Fruit fly (Drosophila melanogaster): ENCODE measurements around the gene tap.
A peak's percentile ranks its signal among the peaks of the same experiment; 100 is the strongest.

Gene tap

dm6 chr3L:17399014-17399413 lies 39.5 kb downstream of the tap start:
- TF ChIP-seq abd-A (tag; optimal IDR thresholded peaks at IDR 0.05): peak; percentile 81
- TF ChIP-seq CG17186 (GFP tag; optimal IDR thresholded peaks at IDR 0.05): no peak
- TF ChIP-seq sd (tag; optimal IDR thresholded peaks at IDR 0.05): peak; percentile 7

dm6 chr3L:17400911-17401310 lies 41.4 kb downstream of the tap start:
- TF ChIP-seq CG17612 (GFP tag; IDR thresholded peaks at IDR 0.05) (no peak), CG9817 (tag; optimal IDR thresholded peaks at IDR 0.05) (no peak), CG18011 (GFP tag; optimal IDR thresholded peaks at IDR 0.05) (no peak), Max (GFP tag; optimal IDR thresholded peaks at IDR 0.05) (no peak)

- TF ChIP-seq crol (GFP tag; IDR thresholded peaks at IDR 0.05): peak; percentile 34; the same call in 1 of the 2 replicates
- 0 out of 3 replicates have a peak, but pooled peaks have one; percentile 21 for TF ChIP-seq CG6175 (GFP tag; IDR thresholded peaks at IDR 0.05)
- TF ChIP-seq chinmo (GFP tag; IDR thresholded peaks at IDR 0.05; ENCODE audit: partially characterized antibody): 0 out of 4 replicates have a peak, but pooled peaks have one; percentile 25
- no peak for TF ChIP-seq Hr39 (optimal IDR thresholded peaks at IDR 0.05)
- TF ChIP-seq sr (GFP tag; IDR thresholded peaks at IDR 0.05): 0 out of 3 replicates have a peak, but pooled peaks have one; percentile 9
- no peak for TF ChIP-seq CG12104 (GFP tag; optimal IDR thresholded peaks at IDR 0.05)
- no peak for TF ChIP-seq sisA (GFP tag; IDR thresholded peaks at IDR 0.05)
- peak; percentile 63 for TF ChIP-seq Med (GFP tag)
- TF ChIP-seq CG11456 (GFP tag; IDR thresholded peaks at IDR 0.05): 0 out of 3 replicates have a peak, but pooled peaks have one; percentile 3
- peak; percentile 83 for TF ChIP-seq Ets65A (GFP tag)
- TF ChIP-seq her (GFP tag; optimal IDR thresholded peaks at IDR 0.05): no peak
These were observed 41.9 kb downstream of the tap start for dm6 chr3L:17401411-17401810.

dm6 chr3L:17402399-17402798 lies 42.9 kb downstream of the tap start:
- TF ChIP-seq CG8388 (GFP tag; optimal IDR thresholded peaks at IDR 0.05): peak; percentile 65
- TF ChIP-seq PHDP (tag; optimal IDR thresholded peaks at IDR 0.05): no peak
- TF ChIP-seq Rx (GFP tag; IDR thresholded peaks at IDR 0.05): no peak
- TF ChIP-seq dimm (GFP tag; IDR thresholded peaks at IDR 0.05): 0 out of 2 replicates have a peak, but pooled peaks have one; percentile 12
- no peak for TF ChIP-seq CG17912 (GFP tag; optimal IDR thresholded peaks at IDR 0.05)
- no peak for TF ChIP-seq CG16863 (GFP tag; optimal IDR thresholded peaks at IDR 0.05)
- peak; percentile 91 for TF ChIP-seq Ets65A (GFP tag)

dm6 chr3L:17403268-17403667 lies 43.8 kb downstream of the tap start:
- TF ChIP-seq CG8944 (GFP tag; optimal IDR thresholded peaks at IDR 0.05) (no peak), CG11696 (GFP tag; IDR thresholded peaks at IDR 0.05) (no peak), CG6791 (GFP tag; IDR thresholded peaks at IDR 0.05; ENCODE audit: partially characterized antibody) (0 out of 3 replicates have a peak, but pooled peaks have one; percentile 56), amos (GFP tag; IDR thresholded peaks at IDR 0.05; ENCODE audit: partially characterized antibody) (peak; percentile 43; the same call in 1 of the 2 replicates), crol (GFP tag; IDR thresholded peaks at IDR 0.05) (peak; percentile 55), HLH4C (GFP tag; IDR thresholded peaks at IDR 0.05; ENCODE audit: partially characterized antibody) (peak; percentile 33; the same call in 1 of the 3 replicates), Sry-β (GFP tag; optimal IDR thresholded peaks at IDR 0.05) (no peak), hb (GFP tag; IDR thresholded peaks at IDR 0.05; ENCODE audit: partially characterized antibody) (0 out of 3 replicates have a peak, but pooled peaks have one; percentile 48), unc-4 (GFP tag; IDR thresholded peaks at IDR 0.05; ENCODE audit: partially characterized antibody) (0 out of 2 replicates have a peak, but pooled peaks have one; percentile 35), insv (GFP tag; optimal IDR thresholded peaks at IDR 0.05) (no peak), CG8089 (GFP tag; optimal IDR thresholded peaks at IDR 0.05) (no peak), abd-A (tag; optimal IDR thresholded peaks at IDR 0.05) (no peak), Scr (GFP tag; IDR thresholded peaks at IDR 0.05; ENCODE audit: partially characterized antibody) (peak; percentile 54), corto (GFP tag; optimal IDR thresholded peaks at IDR 0.05) (no peak), CG13287 (GFP tag; IDR thresholded peaks at IDR 0.05; ENCODE audit: partially characterized antibody) (peak; percentile 37; the same call in 1 of the 2 replicates), CG7745 (tag; optimal IDR thresholded peaks at IDR 0.05) (no peak), chinmo (GFP tag; IDR thresholded peaks at IDR 0.05; ENCODE audit: partially characterized antibody) (0 out of 4 replicates have a peak, but pooled peaks have one; percentile 47), sens-2 (GFP tag; IDR thresholded peaks at IDR 0.05) (no peak), run (tag; optimal IDR thresholded peaks at IDR 0.05) (no peak), Hr78 (GFP tag; optimal IDR thresholded peaks at IDR 0.05) (no peak), CG4404 (GFP tag; IDR thresholded peaks at IDR 0.05) (no peak), nerfin-2 (GFP tag; IDR thresholded peaks at IDR 0.05; ENCODE audit: partially characterized antibody) (no peak)
